Worm (Caenorhabditis elegans): ENCODE data around the gene F36H1.11.

ce11 chrIV:11009928-11010327 is 39.0 kb upstream of the F36H1.11 start:
- TF ChIP-seq snpc-4 (GFP tag; optimal IDR thresholded peaks at IDR 0.05) = no peak
- no peak for TF ChIP-seq snpc-4 (tag; optimal IDR thresholded peaks at IDR 0.05)
- no peak for TF ChIP-seq ztf-22 (GFP tag; optimal IDR thresholded peaks at IDR 0.05)
- no peak for TF ChIP-seq F33H1.4 (GFP tag; IDR thresholded peaks at IDR 0.05)
- no peak for TF ChIP-seq repo-1 (tag; optimal IDR thresholded peaks at IDR 0.05)
- no peak for TF ChIP-seq ceh-58 (GFP tag; IDR thresholded peaks at IDR 0.05)
- no peak for TF ChIP-seq K12H6.12 (tag; optimal IDR thresholded peaks at IDR 0.05)
- no peak for TF ChIP-seq zfh-2 (GFP tag; conservative IDR thresholded peaks at IDR 0.05)
- no peak for TF ChIP-seq let-526 (GFP tag; IDR thresholded peaks at IDR 0.05)
- TF ChIP-seq Y67H2A.10 (GFP tag; conservative IDR thresholded peaks at IDR 0.05) = no peak
- no peak for TF ChIP-seq nfya-2 (GFP tag; IDR thresholded peaks at IDR 0.05)
- TF ChIP-seq hrde-1 (tag; optimal IDR thresholded peaks at IDR 0.05; ENCODE audit: borderline replicate concordance) = no peak
- no peak for TF ChIP-seq K11D2.4 (GFP tag; IDR thresholded peaks at IDR 0.05)

Measured in whole organism, young adult.